Worm (Caenorhabditis elegans): ENCODE measurements around the gene C13G5.2.

The C13G5.2 gene

ce11 chrIII:8653875-8654386, 35.7 kb upstream of the C13G5.2 start, which contains the start of gene F22B7.9:
Gene F22B7.9, minus strand, starts transcription at chrIII:8653925.
- TF ChIP-seq hlh-11 (tag; optimal IDR thresholded peaks at IDR 0.05) = peak; percentile 53
- no peak for TF ChIP-seq snpc-4 (tag; optimal IDR thresholded peaks at IDR 0.05)
- peak in 1 of 2 experiments; percentile 39 for TF ChIP-seq mdl-1 (tag; optimal IDR thresholded peaks at IDR 0.05)
- no peak for TF ChIP-seq pha-4 (GFP tag; IDR thresholded peaks at IDR 0.05)
- TF ChIP-seq pha-4 (tag; optimal IDR thresholded peaks at IDR 0.05) = peak; percentile 39
- TF ChIP-seq dmd-6 (GFP tag; IDR thresholded peaks at IDR 0.05) = peak; percentile 27; the same call in 1 of the 2 replicates
- peak; percentile 83 for TF ChIP-seq aha-1 (tag)
- peak; percentile 6 for TF ChIP-seq nhr-48 (tag; optimal IDR thresholded peaks at IDR 0.05)
- peak; percentile 2 for TF ChIP-seq spr-1 (tag; optimal IDR thresholded peaks at IDR 0.05)
- TF ChIP-seq dve-1 (tag; optimal IDR thresholded peaks at IDR 0.05; ENCODE audit: insufficient read depth) = peak; percentile 70
- TF ChIP-seq dpl-1 (GFP tag; optimal IDR thresholded peaks at IDR 0.05) = no peak
- TF ChIP-seq hlh-30 (tag; optimal IDR thresholded peaks at IDR 0.05; ENCODE audit: insufficient read depth) = peak; percentile 65
- TF ChIP-seq F26F4.8 (GFP tag; conservative IDR thresholded peaks at IDR 0.05) = no peak
- TF ChIP-seq nhr-28 (tag; optimal IDR thresholded peaks at IDR 0.05) = peak; percentile 38
- TF ChIP-seq daf-16 (GFP tag; optimal IDR thresholded peaks at IDR 0.05) = no peak
- TF ChIP-seq daf-16 (tag; optimal IDR thresholded peaks at IDR 0.05) = peak; percentile 67

DNA sequence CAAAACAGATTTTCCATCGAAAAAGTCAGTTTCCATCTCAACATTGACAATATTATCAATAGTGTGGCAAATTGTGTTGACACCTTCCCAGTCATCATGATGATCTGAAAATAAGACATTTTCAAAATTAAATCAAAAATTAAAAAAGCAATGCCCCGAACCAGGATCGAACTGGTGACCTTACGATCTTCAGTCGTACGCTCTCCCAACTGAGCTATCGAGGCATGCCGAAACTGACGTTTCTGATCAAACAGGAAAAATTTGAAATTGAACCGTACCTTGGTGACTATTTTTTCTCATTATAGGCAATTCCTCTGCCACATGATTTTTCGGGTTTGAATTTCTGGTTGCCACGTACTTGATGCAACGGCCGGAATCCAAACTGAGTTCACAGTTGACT, 35.2 kb upstream of the C13G5.2 start:
- no peak for TF ChIP-seq lin-39 (tag; optimal IDR thresholded peaks at IDR 0.05)
- no peak for TF ChIP-seq nhr-11 (tag; optimal IDR thresholded peaks at IDR 0.05)
- 0 out of 2 replicates have a peak, but pooled peaks have one; percentile 31 for TF ChIP-seq tra-1 (GFP tag; IDR thresholded peaks at IDR 0.05)
- TF ChIP-seq mep-1 (tag; optimal IDR thresholded peaks at IDR 0.05) = no peak
- no peak for TF ChIP-seq zip-2 (tag; optimal IDR thresholded peaks at IDR 0.05)
- TF ChIP-seq ceh-62 (tag; optimal IDR thresholded peaks at IDR 0.05) = no peak
- no peak for TF ChIP-seq unc-62 (GFP tag; optimal IDR thresholded peaks at IDR 0.05 in 1 of 2)
- no peak for TF ChIP-seq unc-62 (tag; optimal IDR thresholded peaks at IDR 0.05)
- no peak for TF ChIP-seq sdz-12 (GFP tag; optimal IDR thresholded peaks at IDR 0.05)
- TF ChIP-seq dmd-6 (GFP tag; IDR thresholded peaks at IDR 0.05) = no peak
- TF ChIP-seq ama-1 (optimal IDR thresholded peaks at IDR 0.05) = peak; percentile 77
- no peak for TF ChIP-seq unc-39 (tag; optimal IDR thresholded peaks at IDR 0.05)
- TF ChIP-seq arid-1 (GFP tag; conservative IDR thresholded peaks at IDR 0.05) = peak; percentile 42; the same call in 1 of the 2 replicates
- TF ChIP-seq egl-27 (tag; optimal IDR thresholded peaks at IDR 0.05) = no peak
- no peak for TF ChIP-seq rbr-2 (tag; optimal IDR thresholded peaks at IDR 0.05)
- TF ChIP-seq attf-4 (tag; optimal IDR thresholded peaks at IDR 0.05) = no peak
- TF ChIP-seq mdt-29 (GFP tag; IDR thresholded peaks at IDR 0.05) = peak; percentile 21; the same call in 1 of the 2 replicates
- peak; percentile 41; the same call in 1 of the 2 replicates for TF ChIP-seq Y48G9A.11 (GFP tag; IDR thresholded peaks at IDR 0.05)
- 0 out of 2 replicates have a peak, but pooled peaks have one; percentile 51 for TF ChIP-seq vab-7 (GFP tag; IDR thresholded peaks at IDR 0.05)
- peak; percentile 35; the same call in 1 of the 2 replicates for TF ChIP-seq T26A8.4 (GFP tag; IDR thresholded peaks at IDR 0.05)
- TF ChIP-seq fos-1 (tag; optimal IDR thresholded peaks at IDR 0.05) = no peak
- no peak for TF ChIP-seq spr-1 (tag; optimal IDR thresholded peaks at IDR 0.05)
- no peak for TF ChIP-seq tag-97 (GFP tag; IDR thresholded peaks at IDR 0.05)
- no peak for TF ChIP-seq ZK337.2 (GFP tag; IDR thresholded peaks at IDR 0.05)
- TF ChIP-seq snpc-4 (tag; optimal IDR thresholded peaks at IDR 0.05) = no peak
- peak; percentile 44 for TF ChIP-seq lin-38 (GFP tag; IDR thresholded peaks at IDR 0.05)
- 0 out of 2 replicates have a peak, but pooled peaks have one; percentile 36 for TF ChIP-seq F26F4.8 (GFP tag; conservative IDR thresholded peaks at IDR 0.05)
- TF ChIP-seq Y75B8A.6 (GFP tag; IDR thresholded peaks at IDR 0.05) = no peak
- no peak for TF ChIP-seq jun-1 (tag; optimal IDR thresholded peaks at IDR 0.05)
- TF ChIP-seq T20F7.1 (GFP tag; optimal IDR thresholded peaks at IDR 0.05) = no peak
- TF ChIP-seq mdl-1 (tag; optimal IDR thresholded peaks at IDR 0.05) = no peak
- 0 out of 2 replicates have a peak, but pooled peaks have one; percentile 8 for TF ChIP-seq php-3 (GFP tag; IDR thresholded peaks at IDR 0.05)
- peak; percentile 76 for TF ChIP-seq lim-7 (GFP tag; IDR thresholded peaks at IDR 0.05)
- no peak for TF ChIP-seq skn-1 (tag; optimal IDR thresholded peaks at IDR 0.05)
- TF ChIP-seq dmd-8 (GFP tag; IDR thresholded peaks at IDR 0.05) = 0 out of 2 replicates have a peak, but pooled peaks have one; percentile 18
